Worm (Caenorhabditis elegans): ENCODE data around the gene K08E5.6.

The K08E5.6 gene

DNA sequence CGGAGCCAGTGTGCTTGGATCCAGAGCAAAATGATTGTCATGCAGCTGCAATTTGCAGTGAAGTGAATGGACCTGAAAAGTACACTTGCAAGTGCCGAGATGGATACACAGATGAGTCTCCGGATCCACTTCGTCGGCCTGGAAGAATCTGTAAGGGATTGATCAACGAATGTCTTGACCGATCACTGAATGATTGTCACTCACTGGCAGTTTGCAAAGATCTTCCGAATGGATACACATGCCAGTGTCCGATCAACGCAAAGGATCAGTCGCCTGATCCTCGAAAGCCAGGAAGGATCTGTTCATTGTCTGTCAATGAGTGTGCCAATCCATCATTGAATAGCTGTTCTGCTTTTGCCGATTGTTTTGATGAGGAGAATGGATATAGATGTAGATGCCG, 38.6 kb downstream of the K08E5.6 start:
- TF ChIP-seq unc-62 (GFP tag; optimal IDR thresholded peaks at IDR 0.05 in 1 of 2) (peak in 1 of 2 experiments; percentile 97), unc-62 (tag; optimal IDR thresholded peaks at IDR 0.05) (no peak), nhr-237 (tag; optimal IDR thresholded peaks at IDR 0.05) (no peak), ctbp-1 (GFP tag; IDR thresholded peaks at IDR 0.05) (no peak)

ce11 chrIII:10181868-10182267, 41.0 kb downstream of the K08E5.6 start:
- peak in 1 of 2 experiments; percentile 90 for TF ChIP-seq unc-62 (GFP tag; optimal IDR thresholded peaks at IDR 0.05 in 1 of 2)
- no peak for TF ChIP-seq unc-62 (tag; optimal IDR thresholded peaks at IDR 0.05)
- no peak for TF ChIP-seq F49E8.2 (tag; optimal IDR thresholded peaks at IDR 0.05; ENCODE audit: borderline replicate concordance)

DNA sequence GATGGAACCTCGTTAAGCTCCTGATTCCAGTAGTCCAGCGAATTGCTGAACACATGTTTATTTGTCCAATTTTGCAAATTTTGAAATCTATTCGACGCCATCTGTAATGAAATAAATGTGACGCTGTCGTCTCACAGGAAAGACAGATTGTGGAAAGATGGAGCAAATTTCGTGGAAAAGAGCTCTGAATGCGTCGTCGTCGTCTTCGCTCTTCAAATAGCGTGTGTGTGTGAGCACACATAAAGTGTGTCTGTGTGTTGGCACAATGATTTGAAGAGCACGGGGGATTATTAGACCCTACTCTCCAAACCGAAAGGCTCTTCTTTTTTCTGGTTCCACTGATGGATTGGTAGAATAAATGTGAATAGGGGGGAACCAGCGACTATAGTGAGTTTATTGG, 45.3 kb downstream of the K08E5.6 start, which contains the start of gene unc-47:
unc-47 (minus strand) TSS at position 101 of the 400 bp plus-strand sequence.
- TF ChIP-seq dpl-1 (GFP tag; optimal IDR thresholded peaks at IDR 0.05) (no peak), mep-1 (tag; optimal IDR thresholded peaks at IDR 0.05) (no peak), hlh-11 (tag; optimal IDR thresholded peaks at IDR 0.05) (no peak), tra-1 (GFP tag; IDR thresholded peaks at IDR 0.05) (no peak), unc-62 (GFP tag; optimal IDR thresholded peaks at IDR 0.05 in 1 of 2) (peak in 1 of 2 experiments; percentile 49), unc-62 (tag; optimal IDR thresholded peaks at IDR 0.05) (no peak), F49E8.2 (tag; optimal IDR thresholded peaks at IDR 0.05; ENCODE audit: borderline replicate concordance) (no peak), nhr-41 (GFP tag; IDR thresholded peaks at IDR 0.05) (no peak), F37D6.2 (tag; optimal IDR thresholded peaks at IDR 0.05) (no peak)

DNA sequence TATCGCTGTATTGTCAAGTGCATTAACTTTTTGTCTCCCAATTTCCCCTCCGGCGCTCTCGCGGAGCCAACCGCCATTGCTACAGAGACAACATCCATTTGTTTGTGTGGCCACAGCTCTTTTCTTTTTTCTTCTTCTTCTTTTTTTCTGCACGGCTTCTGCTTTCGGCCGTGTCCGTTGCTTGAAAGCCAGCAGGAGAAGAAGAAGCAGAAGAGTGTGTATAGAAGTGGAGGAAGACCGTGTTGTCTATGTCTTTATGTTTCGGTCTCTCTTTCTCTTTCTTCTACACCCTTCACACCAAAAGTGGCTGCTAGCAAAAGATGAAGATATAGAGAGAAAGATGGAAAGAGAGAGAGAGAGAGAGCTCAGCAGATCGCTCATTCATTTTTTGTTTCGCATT, 47.0 kb downstream of the K08E5.6 start:
- no peak for TF ChIP-seq saeg-2 (GFP tag; IDR thresholded peaks at IDR 0.05)
- TF ChIP-seq nhr-111 (GFP tag; optimal IDR thresholded peaks at IDR 0.05), result no peak
- TF ChIP-seq lsy-2 (tag; optimal IDR thresholded peaks at IDR 0.05), result peak in 1 of 2 experiments; percentile 8
- TF ChIP-seq php-3 (GFP tag; IDR thresholded peaks at IDR 0.05), result no peak
- no peak for TF ChIP-seq fos-1 (tag; optimal IDR thresholded peaks at IDR 0.05)
- TF ChIP-seq ceh-32 (tag; optimal IDR thresholded peaks at IDR 0.05; ENCODE audit: poor library complexity), result no peak
- TF ChIP-seq fkh-10 (GFP tag; optimal IDR thresholded peaks at IDR 0.05), result peak; percentile 75
- no peak for TF ChIP-seq cey-2 (tag; optimal IDR thresholded peaks at IDR 0.05; ENCODE audit: borderline replicate concordance, insufficient read depth)
- peak; percentile 43 for TF ChIP-seq aha-1 (tag)
- no peak for TF ChIP-seq Y75B8A.6 (GFP tag; IDR thresholded peaks at IDR 0.05)
- TF ChIP-seq dmd-8 (GFP tag; IDR thresholded peaks at IDR 0.05), result no peak
- no peak for TF ChIP-seq vab-7 (GFP tag; IDR thresholded peaks at IDR 0.05)
- TF ChIP-seq hlh-11 (tag; optimal IDR thresholded peaks at IDR 0.05), result no peak
- TF ChIP-seq ctbp-1 (GFP tag; IDR thresholded peaks at IDR 0.05), result no peak
- TF ChIP-seq hmg-1.1 (GFP tag; IDR thresholded peaks at IDR 0.05), result peak; percentile 66
- no peak for TF ChIP-seq F26F4.8 (GFP tag; conservative IDR thresholded peaks at IDR 0.05)
- no peak for TF ChIP-seq egl-27 (tag; optimal IDR thresholded peaks at IDR 0.05)
- no peak for TF ChIP-seq nhr-6 (tag; optimal IDR thresholded peaks at IDR 0.05)
- TF ChIP-seq hif-1 (tag; optimal IDR thresholded peaks at IDR 0.05), result no peak
- TF ChIP-seq dpl-1 (GFP tag; optimal IDR thresholded peaks at IDR 0.05), result no peak
- no peak for TF ChIP-seq ces-1 (GFP tag; optimal IDR thresholded peaks at IDR 0.05)
- no peak for TF ChIP-seq dmd-9 (GFP tag; IDR thresholded peaks at IDR 0.05)
- TF ChIP-seq ceh-82 (tag; optimal IDR thresholded peaks at IDR 0.05), result no peak
- TF ChIP-seq nhr-10 (tag; optimal IDR thresholded peaks at IDR 0.05), result no peak
- no peak for TF ChIP-seq lin-39 (tag; optimal IDR thresholded peaks at IDR 0.05)
- no peak for TF ChIP-seq tra-1 (GFP tag; IDR thresholded peaks at IDR 0.05)

DNA sequence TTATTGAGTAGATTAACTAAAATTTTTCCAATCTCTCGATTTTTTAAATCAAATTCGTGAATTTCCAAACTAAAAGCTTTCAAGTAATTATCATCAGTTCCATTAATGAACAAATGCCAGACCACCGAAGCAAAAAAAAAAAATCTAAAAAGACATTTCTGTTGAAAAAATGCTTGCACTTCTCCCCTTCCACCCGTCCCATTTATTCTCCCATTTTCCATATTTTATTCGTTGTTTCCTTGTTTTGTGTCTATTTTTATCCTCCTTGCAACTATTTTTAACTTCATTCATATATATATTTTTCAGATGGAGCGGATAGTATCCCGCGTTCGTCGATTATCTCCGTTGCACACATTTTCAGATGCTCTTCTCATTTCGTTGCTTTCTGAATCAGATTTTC, 48.1 kb downstream of the K08E5.6 start, which contains the start of gene epac-1:
epac-1 (plus strand) TSS at position 301 of the 400 bp plus-strand sequence.
- TF ChIP-seq ceh-28 (tag; optimal IDR thresholded peaks at IDR 0.05), result no peak
- TF ChIP-seq zfp-3 (GFP tag; conservative IDR thresholded peaks at IDR 0.05), result no peak
- no peak for TF ChIP-seq F37D6.2 (tag; optimal IDR thresholded peaks at IDR 0.05)
- no peak for TF ChIP-seq ceh-82 (tag; optimal IDR thresholded peaks at IDR 0.05)
- no peak for TF ChIP-seq unc-130 (GFP tag; optimal IDR thresholded peaks at IDR 0.05)
- no peak for TF ChIP-seq tra-1 (GFP tag; IDR thresholded peaks at IDR 0.05)
- TF ChIP-seq lin-38 (GFP tag; IDR thresholded peaks at IDR 0.05), result no peak
- no peak for TF ChIP-seq nhr-102 (tag; optimal IDR thresholded peaks at IDR 0.05)
- no peak for TF ChIP-seq egl-43 (GFP tag; IDR thresholded peaks at IDR 0.05)
- TF ChIP-seq mxl-3 (GFP tag; optimal IDR thresholded peaks at IDR 0.05), result no peak
- TF ChIP-seq fkh-10 (GFP tag; optimal IDR thresholded peaks at IDR 0.05), result no peak
- no peak for TF ChIP-seq hmg-1.1 (GFP tag; IDR thresholded peaks at IDR 0.05)
